Fruit fly (Drosophila melanogaster): ENCODE measurements around the gene CG11151.
A peak's percentile ranks its signal among the peaks of the same experiment; 100 is the strongest.

The CG11151 gene

DNA sequence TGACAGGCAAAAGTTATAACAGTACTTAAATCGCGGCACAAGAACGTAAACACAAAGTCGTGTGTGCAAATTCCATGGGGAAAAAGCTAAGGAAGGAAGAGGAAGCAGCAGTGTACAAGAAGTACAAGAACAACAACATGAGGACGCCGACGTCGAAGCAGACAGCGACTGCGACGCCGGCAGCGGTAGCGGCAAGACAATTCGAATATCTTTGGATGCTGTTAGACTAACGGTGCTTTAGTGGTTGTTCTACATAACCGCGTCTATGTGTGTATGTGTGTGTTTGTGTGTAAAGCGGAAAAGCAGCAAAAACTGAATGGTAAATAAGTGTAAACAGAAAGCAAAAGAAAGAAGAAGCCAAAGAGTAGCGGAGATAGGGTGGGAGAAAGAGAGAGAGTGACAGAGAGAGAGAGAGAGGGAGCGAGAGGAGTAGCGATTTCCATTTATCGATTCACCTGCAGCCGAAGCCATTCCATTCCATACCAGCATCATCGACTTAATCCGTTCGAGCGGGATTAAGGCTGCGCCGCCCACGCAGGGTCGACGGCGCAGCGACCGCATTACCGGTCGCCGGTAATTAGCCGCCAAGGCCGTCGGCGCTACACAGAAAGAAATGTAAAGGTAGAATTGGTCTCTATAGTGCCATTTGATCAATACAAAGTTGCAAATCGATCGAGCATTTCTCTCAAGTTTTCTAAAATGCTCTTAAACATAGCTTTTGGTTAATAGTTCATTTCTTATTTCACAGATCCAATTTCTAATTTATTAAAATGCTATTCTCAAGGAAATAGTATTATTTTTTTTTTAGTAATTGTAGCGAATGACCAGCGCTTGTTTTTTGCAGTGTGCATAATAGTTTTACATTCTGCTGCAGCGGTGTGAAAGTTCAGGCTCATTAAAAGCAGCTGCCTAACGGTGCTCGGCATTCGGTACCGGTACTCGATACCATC lies 44.7 kb downstream of the CG11151 start (continued):
- TF ChIP-seq abd-A (tag; optimal IDR thresholded peaks at IDR 0.05), result peak; percentile 50
- no peak for TF ChIP-seq CG3065 (GFP tag; optimal IDR thresholded peaks at IDR 0.05)
- TF ChIP-seq CG9437 (GFP tag; optimal IDR thresholded peaks at IDR 0.05), result peak; percentile 22
- TF ChIP-seq CG8089 (GFP tag; optimal IDR thresholded peaks at IDR 0.05), result no peak
- TF ChIP-seq lov (optimal IDR thresholded peaks at IDR 0.05), result no peak
- TF ChIP-seq lov (GFP tag; IDR thresholded peaks at IDR 0.05), result no peak
- TF ChIP-seq wek (GFP tag; optimal IDR thresholded peaks at IDR 0.05), result no peak
- 0 out of 2 replicates have a peak, but pooled peaks have one; percentile 39 for TF ChIP-seq CG10959 (GFP tag; IDR thresholded peaks at IDR 0.05)
- TF ChIP-seq sr (GFP tag; IDR thresholded peaks at IDR 0.05), result no peak
- TF ChIP-seq fd3F (GFP tag; optimal IDR thresholded peaks at IDR 0.05), result peak; percentile 5
- TF ChIP-seq ara (GFP tag; IDR thresholded peaks at IDR 0.05), result peak; percentile 14; the same call in 1 of the 2 replicates
- no peak for TF ChIP-seq Sry-β (GFP tag; optimal IDR thresholded peaks at IDR 0.05)
- no peak for TF ChIP-seq jing (GFP tag; optimal IDR thresholded peaks at IDR 0.05)
- no peak for TF ChIP-seq cas (GFP tag; IDR thresholded peaks at IDR 0.05)
- TF ChIP-seq Opbp (GFP tag; IDR thresholded peaks at IDR 0.05; ENCODE audit: partially characterized antibody), result no peak
- TF ChIP-seq Hr51 (GFP tag; optimal IDR thresholded peaks at IDR 0.05), result peak in 1 of 2 experiments; percentile 63
- peak; percentile 56 for TF ChIP-seq Xrp1 (GFP tag; IDR thresholded peaks at IDR 0.05)
- no peak for TF ChIP-seq HmgD (GFP tag; optimal IDR thresholded peaks at IDR 0.05)
- no peak for TF ChIP-seq CG7357 (GFP tag; IDR thresholded peaks at IDR 0.05)
- no peak for TF ChIP-seq CG2202 (tag; optimal IDR thresholded peaks at IDR 0.05)
- peak; percentile 78 for TF ChIP-seq CG11504 (tag; optimal IDR thresholded peaks at IDR 0.05)
- no peak for TF ChIP-seq fru (optimal IDR thresholded peaks at IDR 0.05)
- no peak for TF ChIP-seq CG12942 (GFP tag; optimal IDR thresholded peaks at IDR 0.05)
- peak; percentile 10 for TF ChIP-seq CG15011 (GFP tag; optimal IDR thresholded peaks at IDR 0.05)
- TF ChIP-seq luna (GFP tag; optimal IDR thresholded peaks at IDR 0.05), result no peak
- TF ChIP-seq ro (GFP tag; IDR thresholded peaks at IDR 0.05), result no peak
- no peak for TF ChIP-seq CG3995 (GFP tag; optimal IDR thresholded peaks at IDR 0.05)
- TF ChIP-seq row (GFP tag; IDR thresholded peaks at IDR 0.05), result peak; percentile 50
- TF ChIP-seq CG1603 (tag; optimal IDR thresholded peaks at IDR 0.05), result no peak
- TF ChIP-seq trem (tag; optimal IDR thresholded peaks at IDR 0.05), result peak; percentile 25
- TF ChIP-seq exex (tag; optimal IDR thresholded peaks at IDR 0.05), result no peak
- TF ChIP-seq scrt (GFP tag; optimal IDR thresholded peaks at IDR 0.05), result peak; percentile 10
- no peak for TF ChIP-seq CG16779 (GFP tag; IDR thresholded peaks at IDR 0.05)
- TF ChIP-seq CG10366 (GFP tag; IDR thresholded peaks at IDR 0.05), result peak; percentile 21
- TF ChIP-seq bsh (GFP tag; optimal IDR thresholded peaks at IDR 0.05), result peak in 1 of 2 experiments; percentile 66
- peak; percentile 76 for TF ChIP-seq phol (tag; optimal IDR thresholded peaks at IDR 0.05)
- TF ChIP-seq pzg (GFP tag; optimal IDR thresholded peaks at IDR 0.05), result no peak
- TF ChIP-seq br (optimal IDR thresholded peaks at IDR 0.05), result no peak
- TF ChIP-seq Dad (GFP tag; optimal IDR thresholded peaks at IDR 0.05), result no peak
- TF ChIP-seq CG11093 (GFP tag; IDR thresholded peaks at IDR 0.05), result no peak
- no peak for TF ChIP-seq Poxn (GFP tag; IDR thresholded peaks at IDR 0.05)
- peak; percentile 21 for TF ChIP-seq Six4 (GFP tag; optimal IDR thresholded peaks at IDR 0.05)
- peak; percentile 37 for TF ChIP-seq CG14710 (tag; optimal IDR thresholded peaks at IDR 0.05)
- peak; percentile 74 for TF ChIP-seq CG10979 (tag; optimal IDR thresholded peaks at IDR 0.05)
- no peak for TF ChIP-seq sima (GFP tag; optimal IDR thresholded peaks at IDR 0.05)
- TF ChIP-seq CG11723 (GFP tag; optimal IDR thresholded peaks at IDR 0.05), result peak; percentile 10
- no peak for TF ChIP-seq B-H1 (GFP tag; IDR thresholded peaks at IDR 0.05)
- no peak for TF ChIP-seq tx (GFP tag; optimal IDR thresholded peaks at IDR 0.05)
- 0 out of 2 replicates have a peak, but pooled peaks have one; percentile 30 for TF ChIP-seq wor (GFP tag; IDR thresholded peaks at IDR 0.05)
- TF ChIP-seq Vsx1 (GFP tag; optimal IDR thresholded peaks at IDR 0.05), result peak; percentile 86
